Fruit fly (Drosophila melanogaster) whole organism, wandering third instar larva: ENCODE data around the gene Ugt49B2.

Experiments
- Abd-B ChIP-seq: fragments of >200 bp; optimal IDR thresholded peaks from 2 replicates; lab custom pipeline; 2017; ENCODE audit warnings: missing biosample characterization, missing genetic modification characterization
- CG32264 ChIP-seq: fragments of 200-800 bp; sonication (Bioruptor generic); optimal IDR thresholded peaks from 2 replicates; lab custom pipeline; 2016; ENCODE audit warnings: missing biosample characterization, missing genetic modification characterization
- CG9705 ChIP-seq: fragments of 200-800 bp; sonication (Bioruptor generic); optimal IDR thresholded peaks from 2 replicates; lab custom pipeline; 2018; ENCODE audit warnings: missing biosample characterization, mild to moderate bottlenecking, missing genetic modification characterization
- CrebA ChIP-seq: fragments of 200-800 bp; sonication (Bioruptor generic); optimal IDR thresholded peaks from 2 replicates; lab custom pipeline; 2016; ENCODE audit warnings: missing biosample characterization, mild to moderate bottlenecking, missing genetic modification characterization, borderline replicate concordance
- Dfd ChIP-seq: fragments of >200 bp; optimal IDR thresholded peaks from 2 replicates; lab custom pipeline; 2017; ENCODE audit warnings: missing biosample characterization, missing genetic modification characterization
- Dif ChIP-seq: fragments of 200-275, 200-300 bp; sonication (Bioruptor generic); optimal IDR thresholded peaks from 2 replicates; lab custom pipeline; 2018; ENCODE audit warnings: missing biosample characterization, missing genetic modification characterization; ENCODE audit not compliant: partially characterized antibody
- GATAd ChIP-seq: sonication (Bioruptor generic); optimal IDR thresholded peaks from 2 replicates; lab custom pipeline; 2016; ENCODE audit warnings: missing biosample characterization, missing genetic modification characterization
- HLH106 ChIP-seq: fragments of 200-800 bp; optimal IDR thresholded peaks from 3 replicates; lab custom pipeline; 2019; ENCODE audit warnings: missing biosample characterization, mild to moderate bottlenecking, missing genetic modification characterization, moderate library complexity
- Hnf4 ChIP-seq: fragments of 200-800 bp; sonication (Bioruptor generic); optimal IDR thresholded peaks from 2 replicates; lab custom pipeline; 2016; ENCODE audit warnings: missing biosample characterization, mild to moderate bottlenecking, missing genetic modification characterization
- Mio ChIP-seq: sonication (Bioruptor generic); optimal IDR thresholded peaks from 2 replicates; lab custom pipeline; 2016; ENCODE audit warnings: missing biosample characterization, missing genetic modification characterization
- Rel ChIP-seq, 2 experiments: fragments of 200-800 bp; sonication (Bioruptor generic) in 1 of 2; optimal IDR thresholded peaks; 2 replicates in 1 of 2; 3 replicates in 1 of 2; lab custom pipeline; 2016 to 2019; ENCODE audit warnings: mild to moderate bottlenecking in 2 of 2, missing biosample characterization in 2 of 2, missing genetic modification characterization in 2 of 2, moderate library complexity in 1 of 2
- Sp1 ChIP-seq: fragments of 200-800 bp; sonication (Bioruptor generic); optimal IDR thresholded peaks from 3 replicates; lab custom pipeline; 2019; ENCODE audit warnings: missing biosample characterization, mild to moderate bottlenecking, missing genetic modification characterization, moderate library complexity
- Vsx2 ChIP-seq: fragments of 200-300, 225-300 bp; sonication (Bioruptor generic); optimal IDR thresholded peaks from 2 replicates; lab custom pipeline; 2018; ENCODE audit warnings: missing biosample characterization, missing genetic modification characterization; ENCODE audit not compliant: partially characterized antibody
- dl ChIP-seq, 2 experiments: fragments of 175-275, 200-275 bp in 1 of 2; fragments of 200-275 bp in 1 of 2; sonication (Bioruptor generic); optimal IDR thresholded peaks; lab custom pipeline; 2018; ENCODE audit warnings: mild to moderate bottlenecking in 2 of 2, missing biosample characterization in 2 of 2, missing genetic modification characterization in 2 of 2, moderate library complexity in 2 of 2; ENCODE audit not compliant: partially characterized antibody in 2 of 2, insufficient read depth in 1 of 2
- dmrt93B ChIP-seq: fragments of 200-800 bp; sonication (Bioruptor generic); optimal IDR thresholded peaks from 2 replicates; lab custom pipeline; 2018; ENCODE audit warnings: missing biosample characterization, mild to moderate bottlenecking, missing genetic modification characterization
- dsf ChIP-seq: sonication (Bioruptor generic); optimal IDR thresholded peaks from 2 replicates; lab custom pipeline; 2016; ENCODE audit warnings: missing biosample characterization, missing genetic modification characterization, borderline replicate concordance
- ey ChIP-seq: fragments of 200-800 bp; sonication (Bioruptor generic); optimal IDR thresholded peaks from 2 replicates; lab custom pipeline; 2016; ENCODE audit warnings: missing biosample characterization, missing genetic modification characterization
- foxo ChIP-seq, 2 experiments: fragments of 200-800 bp; sonication (Bioruptor generic); optimal IDR thresholded peaks; 2 replicates in 1 of 2; 3 replicates in 1 of 2; lab custom pipeline; 2016 to 2017; ENCODE audit warnings: missing biosample characterization in 2 of 2, missing genetic modification characterization in 2 of 2
- fru ChIP-seq: fragments of 200-800 bp; sonication (Bioruptor generic); optimal IDR thresholded peaks from 3 replicates; lab custom pipeline; 2016; ENCODE audit warnings: missing biosample characterization, mild to moderate bottlenecking, missing genetic modification characterization
- h ChIP-seq: fragments of 200-800 bp; sonication (Bioruptor generic); optimal IDR thresholded peaks from 3 replicates; lab custom pipeline; 2016; ENCODE audit warnings: missing biosample characterization, mild to moderate bottlenecking, missing genetic modification characterization
- jim ChIP-seq: fragments of 175-275, 200-325 bp; sonication (Bioruptor generic); optimal IDR thresholded peaks from 2 replicates; lab custom pipeline; 2016; ENCODE audit warnings: missing biosample characterization, mild to moderate bottlenecking, missing genetic modification characterization
- psq ChIP-seq: fragments of 200-800 bp; sonication (Bioruptor generic); optimal IDR thresholded peaks from 3 replicates; lab custom pipeline; 2017; ENCODE audit warnings: missing biosample characterization, mild to moderate bottlenecking, missing genetic modification characterization, moderate library complexity
- rgr ChIP-seq: fragments of 200-800 bp; sonication (Bioruptor generic); optimal IDR thresholded peaks from 3 replicates; lab custom pipeline; 2016; ENCODE audit warnings: missing biosample characterization, mild to moderate bottlenecking, missing genetic modification characterization
- sv ChIP-seq: fragments of 200-800 bp; sonication (Bioruptor generic); optimal IDR thresholded peaks from 3 replicates; lab custom pipeline; 2016; ENCODE audit warnings: missing biosample characterization, missing genetic modification characterization
- tai ChIP-seq: sonication (Bioruptor generic); optimal IDR thresholded peaks from 2 replicates; lab custom pipeline; 2016; ENCODE audit warnings: missing biosample characterization, missing genetic modification characterization
- woc ChIP-seq: sonication (Bioruptor generic); optimal IDR thresholded peaks from 2 replicates; lab custom pipeline; 2016; ENCODE audit warnings: missing biosample characterization, mild to moderate bottlenecking, missing genetic modification characterization

The Ugt49B2 gene

DNA sequence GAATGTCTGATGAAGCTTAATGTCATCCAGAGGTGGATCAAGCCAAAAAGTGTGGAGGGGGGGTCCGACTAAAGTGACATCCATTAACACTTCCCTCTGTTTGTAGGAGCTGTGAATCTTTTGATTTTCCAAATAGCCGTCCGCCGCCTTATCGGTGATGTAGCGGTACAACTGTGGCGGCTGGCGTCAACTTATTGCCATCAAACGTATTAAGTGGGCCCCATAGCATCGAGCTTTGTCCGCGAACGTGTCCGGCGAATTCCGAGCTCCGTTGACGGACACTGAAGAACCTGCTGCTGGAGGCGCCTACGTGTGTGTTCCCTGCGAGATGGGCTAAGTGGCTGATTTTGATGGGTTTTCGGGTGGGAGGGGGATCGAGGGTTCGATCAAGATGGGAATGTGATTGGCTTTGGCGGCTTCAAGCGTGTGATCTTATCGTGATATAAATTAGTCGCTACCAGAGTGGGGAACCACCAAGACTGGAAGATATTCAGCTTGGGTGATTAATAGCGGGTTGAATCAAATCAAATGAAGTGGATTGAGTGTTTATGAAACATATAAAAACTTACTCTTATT, 38.1 kb upstream of the Ugt49B2 start:
- TF ChIP-seq jim (GFP tag; lab: Kevin White, UChicago): no peak
- no peak for TF ChIP-seq HLH106 (tag; lab: Kevin White, UChicago)
- TF ChIP-seq Abd-B (GFP tag; lab: Kevin White, UChicago): no peak
- TF ChIP-seq rgr (GFP tag; lab: Kevin White, UChicago): no peak
- no peak for TF ChIP-seq dsf (GFP tag; lab: Kevin White, UChicago)
- no peak for TF ChIP-seq dmrt93B (GFP tag; lab: Kevin White, UChicago)
- no peak for TF ChIP-seq GATAd (GFP tag; lab: Kevin White, UChicago)
- no peak for TF ChIP-seq Sp1
- TF ChIP-seq woc (GFP tag; lab: Kevin White, UChicago): no peak
- no peak for TF ChIP-seq CG9705 (GFP tag; lab: Kevin White, UChicago)
- TF ChIP-seq h (GFP tag; lab: Kevin White, UChicago): no peak
- no peak for TF ChIP-seq Dif
- TF ChIP-seq foxo (GFP tag; optimal IDR thresholded peaks at IDR 0.05; lab: Kevin White, UChicago): no peak
- TF ChIP-seq CrebA: no peak
- TF ChIP-seq CG32264 (GFP tag; lab: Kevin White, UChicago): no peak
- TF ChIP-seq tai (GFP tag; lab: Kevin White, UChicago): no peak
- no peak for TF ChIP-seq dl (GFP tag; optimal IDR thresholded peaks at IDR 0.05; lab: Kevin White, UChicago; ENCODE audit: insufficient read depth in 1 of 2, partially characterized antibody in 2 of 2)

DNA sequence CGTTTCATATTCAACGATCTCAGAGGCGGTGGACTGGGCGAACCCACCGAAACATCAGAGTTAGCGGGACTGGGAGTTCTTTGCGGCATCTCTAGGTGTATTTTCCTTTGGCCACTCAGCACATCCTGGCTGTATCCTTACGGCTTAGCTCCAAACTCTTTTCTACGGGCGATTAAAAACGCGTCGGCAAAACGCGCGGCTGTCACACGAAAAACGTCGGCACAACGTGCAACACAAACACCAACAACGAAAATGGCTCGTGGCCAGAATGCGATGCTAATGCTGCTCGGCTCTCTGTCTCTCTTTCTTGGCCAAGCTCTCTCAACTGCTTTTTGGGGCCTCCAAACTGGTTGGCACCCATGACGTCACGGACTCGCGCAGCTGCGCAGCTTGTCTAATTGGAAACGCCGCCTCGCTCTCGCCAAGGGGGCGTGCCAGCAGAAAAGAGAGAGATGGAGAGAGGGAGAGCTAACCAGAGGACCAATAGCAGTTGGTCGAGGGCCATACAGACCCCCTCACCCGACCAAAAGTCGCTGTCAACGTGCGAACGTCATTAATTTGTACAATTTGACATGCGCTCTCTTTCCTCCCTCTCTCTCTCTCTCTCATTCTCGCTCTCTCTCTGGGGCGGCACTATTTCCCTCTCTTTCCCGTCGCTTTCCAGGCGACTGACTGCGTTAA, 34.5 kb upstream of the Ugt49B2 start, which contains the start of gene lbl:
Gene lbl, minus strand, starts transcription at position 255 of the 681 bp plus-strand sequence.
- peak in 1 of 2 experiments; percentile 55 for TF ChIP-seq dl (GFP tag; optimal IDR thresholded peaks at IDR 0.05; lab: Kevin White, UChicago; ENCODE audit: insufficient read depth in 1 of 2, partially characterized antibody in 2 of 2)
- peak; percentile 73 for TF ChIP-seq Dif
- peak; percentile 73 for TF ChIP-seq Vsx2 (GFP tag; lab: Kevin White, UChicago)
- TF ChIP-seq Mio: no peak
- no peak for TF ChIP-seq Sp1

DNA sequence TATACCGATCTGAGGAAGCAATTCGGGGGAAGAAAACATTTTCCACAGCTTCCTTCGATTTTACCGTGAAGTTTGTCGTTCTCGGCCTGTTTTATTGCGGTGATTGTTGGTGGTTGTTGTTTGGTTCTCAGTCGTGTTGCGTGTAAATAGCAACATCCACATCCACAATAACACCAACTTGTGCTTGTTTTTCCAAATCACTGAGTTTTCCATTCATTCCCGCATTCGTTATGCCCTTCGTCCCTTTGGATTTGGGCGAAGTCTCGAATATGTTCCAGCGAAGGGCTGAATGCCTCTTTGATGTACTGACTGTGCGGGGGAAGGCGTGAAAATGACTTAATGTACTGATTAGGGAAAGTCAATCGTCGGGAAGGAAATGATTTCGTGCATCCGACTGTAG, 27.3 kb upstream of the Ugt49B2 start:
- TF ChIP-seq sv: no peak
- TF ChIP-seq, all 38 proteins: peak for 0

DNA sequence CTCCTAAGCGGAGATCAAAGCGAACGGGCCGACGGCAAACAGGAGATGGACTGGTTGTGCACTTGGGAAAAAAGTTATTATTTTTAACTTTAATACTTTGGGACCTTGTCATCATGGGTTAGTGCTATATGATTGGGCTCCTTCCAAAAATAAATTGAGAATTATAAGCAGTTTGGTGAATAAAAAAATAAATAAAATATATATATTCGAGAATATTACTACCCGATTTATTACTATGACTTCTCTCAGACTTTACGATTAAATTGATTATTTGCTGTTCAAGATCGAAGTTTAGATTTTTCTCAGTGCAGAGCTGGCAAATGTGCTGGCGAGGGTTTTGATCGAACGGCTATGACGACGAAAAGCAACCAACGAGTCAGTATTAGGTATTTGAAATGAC, 20.4 kb upstream of the Ugt49B2 start:
- TF ChIP-seq foxo (GFP tag; optimal IDR thresholded peaks at IDR 0.05; lab: Kevin White, UChicago) (peak in 1 of 2 experiments; percentile 27), Dfd (no peak), tai (GFP tag; lab: Kevin White, UChicago) (no peak), fru (peak; percentile 18), CG9705 (GFP tag; lab: Kevin White, UChicago) (no peak), HLH106 (tag; lab: Kevin White, UChicago) (peak; percentile 45), Sp1 (peak; percentile 24), rgr (GFP tag; lab: Kevin White, UChicago) (peak; percentile 12), psq (no peak), h (GFP tag; lab: Kevin White, UChicago) (peak; percentile 16), Rel (GFP tag; optimal IDR thresholded peaks at IDR 0.05; lab: Kevin White, UChicago) (no peak), Rel (tag; optimal IDR thresholded peaks at IDR 0.05; lab: Kevin White, UChicago) (no peak), Mio (no peak)

DNA sequence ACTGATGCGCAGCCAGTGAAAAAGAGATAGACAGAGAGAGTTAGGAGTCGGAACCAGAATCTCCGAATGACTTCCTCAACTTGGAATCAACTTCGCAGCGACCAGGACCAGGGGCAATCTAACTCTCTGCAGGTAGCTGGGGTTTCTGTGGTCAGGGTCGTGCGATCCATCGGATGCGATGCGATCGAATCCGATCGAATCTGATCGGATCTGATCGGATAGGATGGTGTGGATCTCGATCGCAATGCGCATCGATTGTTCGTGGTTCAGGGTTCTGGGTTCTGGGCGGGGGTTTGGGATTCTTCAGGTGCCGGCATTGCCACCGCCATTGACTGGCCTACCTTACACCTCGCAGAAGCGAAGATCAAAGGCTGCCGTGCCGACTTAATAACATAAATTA, 19.7 kb upstream of the Ugt49B2 start:
- TF ChIP-seq dmrt93B (GFP tag; lab: Kevin White, UChicago): no peak
- no peak for TF ChIP-seq ey
- no peak for TF ChIP-seq jim (GFP tag; lab: Kevin White, UChicago)
- no peak for TF ChIP-seq Hnf4 (GFP tag; lab: Kevin White, UChicago)

DNA sequence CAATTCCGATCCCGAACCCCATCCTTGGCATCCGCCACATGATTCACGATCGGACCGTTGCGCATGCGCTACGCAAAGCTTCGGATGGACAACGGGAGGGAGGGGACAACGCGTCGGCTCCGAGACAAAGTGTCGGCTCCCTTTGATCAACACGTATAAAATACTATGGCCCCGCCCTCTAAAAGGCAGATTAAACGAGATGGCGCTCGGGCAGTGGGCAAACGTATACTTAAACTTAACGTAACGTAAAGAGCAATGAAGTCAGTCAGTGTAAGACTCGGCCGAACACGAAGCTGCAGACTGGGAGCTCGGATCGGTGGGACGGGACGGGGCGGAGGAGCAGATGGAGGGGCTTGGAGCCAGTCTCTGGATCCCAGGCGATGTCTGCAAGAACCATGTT, 17.3 kb upstream of the Ugt49B2 start:
- no peak for TF ChIP-seq fru
- TF ChIP-seq CG9705 (GFP tag; lab: Kevin White, UChicago): no peak
- TF ChIP-seq CG32264 (GFP tag; lab: Kevin White, UChicago): no peak
- TF ChIP-seq sv: no peak
- no peak for TF ChIP-seq Vsx2 (GFP tag; lab: Kevin White, UChicago)
- TF ChIP-seq dl (GFP tag; optimal IDR thresholded peaks at IDR 0.05; lab: Kevin White, UChicago; ENCODE audit: insufficient read depth in 1 of 2, partially characterized antibody in 2 of 2): no peak
- TF ChIP-seq psq: no peak
- TF ChIP-seq GATAd (GFP tag; lab: Kevin White, UChicago): no peak
